Worm (Caenorhabditis elegans): ENCODE results near the gene C05D9.9.

Gene C05D9.9

ce11 chrX:1124146-1124545, at the start of gene C05D9.9:
C05D9.9 (minus strand) TSS chrX:1124246.
- no peak for TF ChIP-seq hlh-17 (GFP tag; optimal IDR thresholded peaks at IDR 0.05; ENCODE audit: borderline replicate concordance)
- TF ChIP-seq zag-1 (tag; optimal IDR thresholded peaks at IDR 0.05): no peak
- no peak for TF ChIP-seq nhr-19 (GFP tag; conservative IDR thresholded peaks at IDR 0.05)
- no peak for TF ChIP-seq ama-1 (optimal IDR thresholded peaks at IDR 0.05)
- no peak for TF ChIP-seq sox-4 (tag; optimal IDR thresholded peaks at IDR 0.05)
- TF ChIP-seq nhr-28 (tag; optimal IDR thresholded peaks at IDR 0.05): no peak
- TF ChIP-seq egl-27 (tag; optimal IDR thresholded peaks at IDR 0.05): no peak
- no peak for TF ChIP-seq tbx-2 (tag; optimal IDR thresholded peaks at IDR 0.05)
- no peak for TF ChIP-seq jun-1 (tag; optimal IDR thresholded peaks at IDR 0.05)
- TF ChIP-seq mef-2 (tag; optimal IDR thresholded peaks at IDR 0.05): no peak
- TF ChIP-seq hlh-4 (tag; optimal IDR thresholded peaks at IDR 0.05): no peak
- TF ChIP-seq ztf-4 (tag; optimal IDR thresholded peaks at IDR 0.05): no peak
- peak; percentile 56 for TF ChIP-seq nhr-85 (tag)
- no peak for TF ChIP-seq skn-1 (tag; optimal IDR thresholded peaks at IDR 0.05)
- no peak for TF ChIP-seq efl-1 (optimal IDR thresholded peaks at IDR 0.05)
- peak in 1 of 2 experiments; percentile 7 for TF ChIP-seq efl-1 (GFP tag; optimal IDR thresholded peaks at IDR 0.05 in 1 of 2)
- no peak for TF ChIP-seq mab-9 (GFP tag; IDR thresholded peaks at IDR 0.05)
- TF ChIP-seq ceh-88 (GFP tag; IDR thresholded peaks at IDR 0.05): no peak
- TF ChIP-seq ceh-63 (GFP tag; optimal IDR thresholded peaks at IDR 0.05): no peak
- TF ChIP-seq grh-1 (GFP tag; IDR thresholded peaks at IDR 0.05): peak; percentile 46
- no peak for TF ChIP-seq rnt-1 (tag; optimal IDR thresholded peaks at IDR 0.05)
- no peak for TF ChIP-seq F16B12.6 (tag; optimal IDR thresholded peaks at IDR 0.05)
- TF ChIP-seq fkh-4 (tag; optimal IDR thresholded peaks at IDR 0.05; ENCODE audit: borderline replicate concordance): no peak
- no peak for TF ChIP-seq ceh-8 (GFP tag; optimal IDR thresholded peaks at IDR 0.05)
- peak in 1 of 2 experiments; percentile 3 for TF ChIP-seq lin-35 (GFP tag; optimal IDR thresholded peaks at IDR 0.05)
- no peak for TF ChIP-seq pax-3 (tag; optimal IDR thresholded peaks at IDR 0.05)
- TF ChIP-seq snpc-4 (tag; optimal IDR thresholded peaks at IDR 0.05): no peak
- TF ChIP-seq ztf-11 (tag; optimal IDR thresholded peaks at IDR 0.05): no peak
- TF ChIP-seq unc-130 (tag; optimal IDR thresholded peaks at IDR 0.05): no peak
- TF ChIP-seq lin-14 (GFP tag; optimal IDR thresholded peaks at IDR 0.05): peak; percentile 10
- peak; percentile 1 for TF ChIP-seq snu-23 (GFP tag; optimal IDR thresholded peaks at IDR 0.05)
- no peak for TF ChIP-seq nhr-77 (tag; optimal IDR thresholded peaks at IDR 0.05)
- no peak for TF ChIP-seq unc-62 (GFP tag; optimal IDR thresholded peaks at IDR 0.05)
- TF ChIP-seq fkh-8 (tag; optimal IDR thresholded peaks at IDR 0.05): no peak
- no peak for TF ChIP-seq sptf-1 (tag; optimal IDR thresholded peaks at IDR 0.05)
- TF ChIP-seq zip-4 (GFP tag; optimal IDR thresholded peaks at IDR 0.05): no peak
- no peak for TF ChIP-seq hpl-2 (GFP tag; optimal IDR thresholded peaks at IDR 0.05)
- no peak for TF ChIP-seq lir-3 (tag; optimal IDR thresholded peaks at IDR 0.05; ENCODE audit: poor library complexity)
- TF ChIP-seq tlp-1 (tag; optimal IDR thresholded peaks at IDR 0.05): no peak
- peak in 1 of 6 experiments; percentile 5 for TF ChIP-seq elt-3 (tag; optimal IDR thresholded peaks at IDR 0.05)

DNA sequence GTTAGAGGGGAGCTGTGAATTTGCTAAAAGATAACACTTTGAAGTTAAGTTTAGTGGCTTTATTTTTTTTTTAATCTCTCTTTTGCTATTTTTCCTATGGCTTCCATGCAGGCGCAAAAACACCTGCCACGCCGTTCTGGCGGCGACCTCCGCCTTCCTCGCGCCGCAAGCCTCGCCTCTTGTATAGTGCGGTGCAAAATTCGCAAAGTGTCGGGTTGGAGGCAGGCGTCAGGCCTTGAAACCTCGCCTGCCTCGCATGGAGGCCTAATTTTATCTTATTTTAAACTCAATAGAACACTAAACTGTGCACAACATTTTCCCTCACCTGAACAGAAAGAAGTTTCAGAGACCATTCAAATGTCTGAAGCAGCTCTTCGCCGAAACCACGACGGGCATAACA, 48.0 kb upstream of the C05D9.9 start:
- TF ChIP-seq nhr-20 (tag; optimal IDR thresholded peaks at IDR 0.05): no peak
- no peak for TF ChIP-seq nhr-85 (tag)
- no peak for TF ChIP-seq lin-13 (GFP tag; optimal IDR thresholded peaks at IDR 0.05)
- no peak for TF ChIP-seq ztf-4 (tag; optimal IDR thresholded peaks at IDR 0.05)
- no peak for TF ChIP-seq blmp-1 (tag; optimal IDR thresholded peaks at IDR 0.05)
- no peak for TF ChIP-seq mep-1 (tag; optimal IDR thresholded peaks at IDR 0.05)
- TF ChIP-seq elt-2 (tag; optimal IDR thresholded peaks at IDR 0.05): no peak
- no peak for TF ChIP-seq nhr-237 (tag; optimal IDR thresholded peaks at IDR 0.05)
- no peak for TF ChIP-seq ztf-11 (tag; optimal IDR thresholded peaks at IDR 0.05)
- TF ChIP-seq dpl-1 (GFP tag; optimal IDR thresholded peaks at IDR 0.05): no peak
- TF ChIP-seq isw-1 (GFP tag; IDR thresholded peaks at IDR 0.05): no peak
- TF ChIP-seq lir-3 (tag; optimal IDR thresholded peaks at IDR 0.05; ENCODE audit: poor library complexity): no peak
- no peak for TF ChIP-seq unc-62 (GFP tag; optimal IDR thresholded peaks at IDR 0.05)
- TF ChIP-seq lin-14 (GFP tag; optimal IDR thresholded peaks at IDR 0.05): no peak
- no peak for TF ChIP-seq snpc-4 (tag; optimal IDR thresholded peaks at IDR 0.05)
- no peak for TF ChIP-seq fkh-10 (GFP tag; optimal IDR thresholded peaks at IDR 0.05)
